Fruit fly (Drosophila melanogaster): Measurements from ENCODE around the gene tok.

tok gene

dm6 chr3R:24766684-24767083 is 47.2 kb downstream of the tok start:
- TF ChIP-seq CG13204 (GFP tag; optimal IDR thresholded peaks at IDR 0.05): no peak
- no peak for TF ChIP-seq Snoo (tag; optimal IDR thresholded peaks at IDR 0.05)
- TF ChIP-seq CG4496 (GFP tag; IDR thresholded peaks at IDR 0.05): 0 out of 3 replicates have a peak, but pooled peaks have one; percentile 38
- no peak for TF ChIP-seq rn (GFP tag; IDR thresholded peaks at IDR 0.05)
- TF ChIP-seq CG8301 (tag; optimal IDR thresholded peaks at IDR 0.05): no peak
- no peak for TF ChIP-seq CG10348 (GFP tag; IDR thresholded peaks at IDR 0.05)
- no peak for TF ChIP-seq CG14655 (GFP tag; optimal IDR thresholded peaks at IDR 0.05)
- no peak for TF ChIP-seq Pif1B (GFP tag; optimal IDR thresholded peaks at IDR 0.05)
- no peak for TF ChIP-seq CG9948 (tag; optimal IDR thresholded peaks at IDR 0.05)
- peak; percentile 11; the same call in 1 of the 3 replicates for TF ChIP-seq fd96Ca (GFP tag; IDR thresholded peaks at IDR 0.05)
- no peak for TF ChIP-seq CG34367 (tag; optimal IDR thresholded peaks at IDR 0.05)
- no peak for TF ChIP-seq CG8159 (tag; optimal IDR thresholded peaks at IDR 0.05)
- no peak for TF ChIP-seq gl (tag; optimal IDR thresholded peaks at IDR 0.05)
- no peak for TF ChIP-seq CG17806 (tag; optimal IDR thresholded peaks at IDR 0.05)
- TF ChIP-seq EcR (GFP tag; optimal IDR thresholded peaks at IDR 0.05): no peak
- TF ChIP-seq CG32121 (GFP tag; IDR thresholded peaks at IDR 0.05): 0 out of 2 replicates have a peak, but pooled peaks have one; percentile 15
- TF ChIP-seq Pif1A (GFP tag; optimal IDR thresholded peaks at IDR 0.05): no peak
- no peak for TF ChIP-seq D1 (tag; optimal IDR thresholded peaks at IDR 0.05)
- TF ChIP-seq Ets98B (GFP tag; IDR thresholded peaks at IDR 0.05): peak; percentile 20; the same call in 1 of the 2 replicates
- no peak for TF ChIP-seq CG15710 (tag; optimal IDR thresholded peaks at IDR 0.05)
- no peak for TF ChIP-seq CG12605 (GFP tag; IDR thresholded peaks at IDR 0.05)

dm6 chr3R:24767667-24768340 is 48.3 kb downstream of the tok start:
- TF ChIP-seq CG8301 (tag; optimal IDR thresholded peaks at IDR 0.05) (peak; percentile 48), CG14655 (GFP tag; optimal IDR thresholded peaks at IDR 0.05) (peak; percentile 62), Snoo (tag; optimal IDR thresholded peaks at IDR 0.05) (peak; percentile 67), CG32121 (GFP tag; IDR thresholded peaks at IDR 0.05) (0 out of 2 replicates have a peak, but pooled peaks have one; percentile 3), fd96Ca (GFP tag; IDR thresholded peaks at IDR 0.05) (0 out of 3 replicates have a peak, but pooled peaks have one; percentile 27), CG15710 (tag; optimal IDR thresholded peaks at IDR 0.05) (no peak), Pif1A (GFP tag; optimal IDR thresholded peaks at IDR 0.05) (no peak), CG4496 (GFP tag; IDR thresholded peaks at IDR 0.05) (peak; percentile 42; the same call in 1 of the 3 replicates)

- TF ChIP-seq Snoo (tag; optimal IDR thresholded peaks at IDR 0.05): peak; percentile 95
- TF ChIP-seq CG8301 (tag; optimal IDR thresholded peaks at IDR 0.05): peak; percentile 97
- peak; percentile 96 for TF ChIP-seq CG4496 (GFP tag; IDR thresholded peaks at IDR 0.05)
- peak; percentile 94 for TF ChIP-seq CG10348 (GFP tag; IDR thresholded peaks at IDR 0.05)
- TF ChIP-seq Pif1B (GFP tag; optimal IDR thresholded peaks at IDR 0.05): peak; percentile 96
- peak; percentile 97 for TF ChIP-seq CG32121 (GFP tag; IDR thresholded peaks at IDR 0.05)
- peak; percentile 86 for TF ChIP-seq CG15710 (tag; optimal IDR thresholded peaks at IDR 0.05)
- TF ChIP-seq CG34367 (tag; optimal IDR thresholded peaks at IDR 0.05): peak; percentile 78
- peak; percentile 97 for TF ChIP-seq CG14655 (GFP tag; optimal IDR thresholded peaks at IDR 0.05)
- peak; percentile 67 for TF ChIP-seq gl (tag; optimal IDR thresholded peaks at IDR 0.05)
- TF ChIP-seq rn (GFP tag; IDR thresholded peaks at IDR 0.05): peak; percentile 93
- TF ChIP-seq D1 (tag; optimal IDR thresholded peaks at IDR 0.05): peak; percentile 63
- peak; percentile 96 for TF ChIP-seq Pif1A (GFP tag; optimal IDR thresholded peaks at IDR 0.05)
- peak; percentile 91 for TF ChIP-seq CG8159 (tag; optimal IDR thresholded peaks at IDR 0.05)
- TF ChIP-seq EcR (GFP tag; optimal IDR thresholded peaks at IDR 0.05): no peak
- TF ChIP-seq CG12605 (GFP tag; IDR thresholded peaks at IDR 0.05): peak; percentile 86
- TF ChIP-seq CG17806 (tag; optimal IDR thresholded peaks at IDR 0.05): peak; percentile 88
- peak; percentile 98 for TF ChIP-seq fd96Ca (GFP tag; IDR thresholded peaks at IDR 0.05)
- TF ChIP-seq Ets98B (GFP tag; IDR thresholded peaks at IDR 0.05): peak; percentile 95
- TF ChIP-seq CG9948 (tag; optimal IDR thresholded peaks at IDR 0.05): peak; percentile 92
- TF ChIP-seq CG13204 (GFP tag; optimal IDR thresholded peaks at IDR 0.05): no peak
These were observed 49.3 kb downstream of the tok start, which contains the start of gene CG13631 for dm6 chr3R:24768538-24769401. Gene CG13631, plus strand, starts transcription at chr3R:24769351.

DNA sequence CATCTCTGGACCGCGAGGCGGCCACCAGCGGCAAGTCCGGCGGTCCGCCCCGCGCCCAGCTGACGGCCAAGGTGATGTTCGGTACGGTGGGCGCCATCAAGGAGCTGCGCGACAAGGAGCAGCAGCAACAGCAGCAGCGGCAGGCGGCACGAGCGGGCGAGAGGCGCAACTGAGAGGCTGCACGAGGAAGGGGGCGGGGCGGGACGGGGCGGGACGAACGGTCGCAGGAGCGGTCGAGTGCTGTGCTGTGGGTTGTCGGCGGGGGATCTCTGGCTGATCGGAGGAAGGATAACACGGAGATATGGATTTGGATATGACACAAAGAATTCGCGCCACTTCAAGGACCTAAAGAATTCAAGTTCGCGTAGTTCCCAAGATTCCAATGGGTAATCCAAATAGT is 50.1 kb downstream of the tok start:
- TF ChIP-seq CG15710 (tag; optimal IDR thresholded peaks at IDR 0.05): no peak
- TF ChIP-seq CG17806 (tag; optimal IDR thresholded peaks at IDR 0.05): no peak
- no peak for TF ChIP-seq CG4496 (GFP tag; IDR thresholded peaks at IDR 0.05)
- TF ChIP-seq CG8159 (tag; optimal IDR thresholded peaks at IDR 0.05): no peak

DNA sequence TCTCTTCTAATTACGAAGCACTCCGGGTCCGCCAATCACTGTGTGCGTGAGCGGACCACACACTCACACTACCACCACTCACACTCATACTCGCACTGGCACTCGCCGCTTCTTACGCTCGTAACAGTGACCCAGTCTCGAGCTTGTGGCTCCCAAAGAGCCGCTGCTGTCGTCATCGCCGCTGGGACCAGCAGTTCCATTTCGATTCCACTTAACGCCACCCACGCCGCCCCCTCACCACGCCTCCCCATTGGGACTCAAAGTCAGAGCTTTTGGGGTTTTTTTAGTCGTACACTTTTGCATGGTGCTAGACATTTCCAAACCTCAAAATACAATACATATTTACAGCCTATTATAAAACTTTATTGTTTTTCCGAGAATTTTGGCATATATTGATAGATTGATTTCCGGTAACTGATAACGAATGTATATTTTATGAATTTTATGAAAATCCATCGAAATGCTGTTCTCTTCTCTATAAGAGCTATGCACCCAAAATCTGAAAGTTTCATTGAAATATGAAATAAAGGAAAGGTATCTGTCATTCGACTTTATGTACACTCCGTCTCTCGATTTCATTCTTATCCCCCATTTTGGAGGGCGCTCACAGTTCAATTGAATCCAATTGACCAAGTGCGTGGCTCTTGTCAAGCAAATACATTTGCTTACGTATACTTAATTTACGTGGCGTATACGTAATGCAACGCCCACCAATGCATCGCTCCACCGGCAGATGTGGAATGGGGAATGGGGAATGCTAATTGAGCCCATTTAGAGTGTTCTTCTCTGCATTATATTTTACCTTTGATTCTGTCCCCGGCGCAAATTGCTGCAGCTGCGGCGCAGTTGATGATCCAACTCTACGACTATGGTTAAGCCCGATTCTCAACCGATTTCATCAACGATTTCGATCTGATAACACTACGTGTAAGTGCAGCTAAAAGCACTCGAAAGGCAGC is 52.1 kb downstream of the tok start, which contains the start of gene CG42331:
CG42331 (plus strand) TSS at position 909 of the 959 bp plus-strand sequence.
- no peak for TF ChIP-seq CG12605 (GFP tag; IDR thresholded peaks at IDR 0.05)
- no peak for TF ChIP-seq CG32121 (GFP tag; IDR thresholded peaks at IDR 0.05)
- peak; percentile 47; the same call in 2 of the 3 replicates for TF ChIP-seq fd96Ca (GFP tag; IDR thresholded peaks at IDR 0.05)
- TF ChIP-seq CG13204 (GFP tag; optimal IDR thresholded peaks at IDR 0.05): no peak
- no peak for TF ChIP-seq Pif1B (GFP tag; optimal IDR thresholded peaks at IDR 0.05)
- no peak for TF ChIP-seq CG10348 (GFP tag; IDR thresholded peaks at IDR 0.05)
- TF ChIP-seq EcR (GFP tag; optimal IDR thresholded peaks at IDR 0.05): no peak
- TF ChIP-seq CG4496 (GFP tag; IDR thresholded peaks at IDR 0.05): 0 out of 3 replicates have a peak, but pooled peaks have one; percentile 17
- TF ChIP-seq CG9948 (tag; optimal IDR thresholded peaks at IDR 0.05): no peak
- TF ChIP-seq CG8301 (tag; optimal IDR thresholded peaks at IDR 0.05): no peak
- TF ChIP-seq rn (GFP tag; IDR thresholded peaks at IDR 0.05): no peak
- TF ChIP-seq Ets98B (GFP tag; IDR thresholded peaks at IDR 0.05): no peak; the same call in 1 of the 2 replicates

Measured in whole organism, pupa.